Worm (Caenorhabditis elegans): ENCODE data around the gene kmo-2.

DNA sequence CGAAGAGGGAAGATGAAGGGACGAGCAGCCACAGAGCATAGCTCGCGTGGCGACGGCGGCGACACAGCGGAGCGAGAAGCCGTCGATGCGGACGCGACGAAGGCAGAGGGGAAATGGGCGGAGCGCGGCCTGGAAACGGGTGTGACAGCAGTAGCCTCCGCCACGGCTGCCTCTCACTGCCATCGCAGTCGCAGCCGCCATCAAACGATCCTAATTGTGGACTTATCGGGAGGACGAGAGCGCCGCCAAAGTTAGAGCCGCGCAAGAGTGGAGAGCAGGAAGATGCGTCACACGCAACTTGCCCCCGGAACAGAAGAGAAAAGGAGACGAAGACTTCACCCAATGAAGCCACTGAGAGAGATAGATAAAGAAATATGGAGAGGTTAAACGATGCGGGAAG, 44.1 kb downstream of the kmo-2 start:
- TF ChIP-seq ces-1 (GFP tag; optimal IDR thresholded peaks at IDR 0.05) (no peak), ceh-82 (tag; optimal IDR thresholded peaks at IDR 0.05) (no peak), ceh-44 (GFP tag; IDR thresholded peaks at IDR 0.05) (no peak), nhr-28 (tag; optimal IDR thresholded peaks at IDR 0.05) (no peak), lin-15B (tag; optimal IDR thresholded peaks at IDR 0.05) (no peak), lsy-2 (tag; optimal IDR thresholded peaks at IDR 0.05) (peak in 1 of 2 experiments; percentile 9), nhr-11 (tag; optimal IDR thresholded peaks at IDR 0.05) (peak; percentile 2), arid-1 (GFP tag; conservative IDR thresholded peaks at IDR 0.05) (no peak; the same call in 1 of the 2 replicates), mdl-1 (tag; optimal IDR thresholded peaks at IDR 0.05) (no peak), ceh-20 (GFP tag; IDR thresholded peaks at IDR 0.05) (peak; percentile 28; the same call in 1 of the 2 replicates), lin-39 (tag; optimal IDR thresholded peaks at IDR 0.05) (no peak)
